Fruit fly (Drosophila melanogaster) whole organism, embryonic: Measurements from ENCODE around the gene CG11771.
A peak's percentile ranks its signal among the peaks of the same experiment; 100 is the strongest.

Source experiments
- CG10543 ChIP-seq: fragments of 200-800 bp; sonication (Bioruptor generic); optimal IDR thresholded peaks from 3 replicates; lab custom pipeline; 2017; ENCODE audit warnings: missing biosample characterization, mild to moderate bottlenecking, missing genetic modification characterization, moderate library complexity
- CG11398 ChIP-seq: fragments of 200-800 bp; sonication (Bioruptor generic); optimal IDR thresholded peaks from 2 replicates; lab custom pipeline; 2016; ENCODE audit warnings: missing biosample characterization, missing genetic modification characterization
- CG11504 ChIP-seq: fragments of 200-800 bp; sonication (Bioruptor generic); optimal IDR thresholded peaks from 3 replicates; lab custom pipeline; 2019; ENCODE audit warnings: missing biosample characterization, mild to moderate bottlenecking, missing genetic modification characterization, moderate library complexity
- CG12219 ChIP-seq: fragments of 200-800 bp; sonication (Bioruptor generic); optimal IDR thresholded peaks from 3 replicates; lab custom pipeline; 2018; ENCODE audit warnings: missing biosample characterization, mild to moderate bottlenecking, missing genetic modification characterization
- CG13123 ChIP-seq: fragments of 200-800 bp; sonication (Bioruptor generic); optimal IDR thresholded peaks from 2 replicates; lab custom pipeline; 2016; ENCODE audit warnings: missing biosample characterization, missing genetic modification characterization
- CG13296 ChIP-seq: fragments of 200-800 bp; sonication (Bioruptor generic); optimal IDR thresholded peaks from 3 replicates; lab custom pipeline; 2018; ENCODE audit warnings: missing biosample characterization, mild to moderate bottlenecking, missing genetic modification characterization
- CG14014 ChIP-seq: fragments of 200-800 bp; sonication (Bioruptor generic); IDR thresholded peaks from 2 replicates; pipeline ENCODE4 v1.3.6; 2022; ENCODE audit warnings: missing biosample characterization, missing genetic modification characterization
- CG14860 ChIP-seq: fragments of 200-800 bp; sonication (Bioruptor generic); IDR thresholded peaks from 3 replicates; pipeline ENCODE4 v1.3.6; 2022; ENCODE audit warnings: missing biosample characterization, missing genetic modification characterization; ENCODE audit not compliant: partially characterized antibody
- CG17361 ChIP-seq: fragments of 200-800 bp; sonication (Bioruptor generic); IDR thresholded peaks from 3 replicates; pipeline ENCODE4 v1.3.6; 2022; ENCODE audit warnings: missing biosample characterization, missing genetic modification characterization
- CG2116 ChIP-seq: fragments of 200-800 bp; sonication (Bioruptor generic); optimal IDR thresholded peaks from 3 replicates; lab custom pipeline; 2018; ENCODE audit warnings: missing biosample characterization, mild to moderate bottlenecking, missing genetic modification characterization
- CG3995 ChIP-seq: fragments of 200-800 bp; sonication (Bioruptor generic); optimal IDR thresholded peaks from 3 replicates; lab custom pipeline; 2016; ENCODE audit warnings: missing biosample characterization, missing genetic modification characterization
- CG42726 ChIP-seq: fragments of 200-800 bp; sonication (Bioruptor generic); IDR thresholded peaks from 2 replicates; pipeline ENCODE4 v1.3.6; 2022; ENCODE audit warnings: missing biosample characterization, missing genetic modification characterization; ENCODE audit not compliant: partially characterized antibody
- CG4282 ChIP-seq: fragments of 200-800 bp; sonication (Bioruptor generic); optimal IDR thresholded peaks from 2 replicates; lab custom pipeline; 2016; ENCODE audit warnings: missing biosample characterization, missing genetic modification characterization
- CG4617 ChIP-seq: fragments of 200-800 bp; sonication (Bioruptor generic); optimal IDR thresholded peaks from 3 replicates; lab custom pipeline; 2016; ENCODE audit warnings: missing biosample characterization, missing genetic modification characterization, borderline replicate concordance
- CG6791 ChIP-seq: fragments of 200-800 bp; sonication (Bioruptor generic); IDR thresholded peaks from 3 replicates; pipeline ENCODE4 v1.3.6; 2022; ENCODE audit warnings: missing biosample characterization, missing genetic modification characterization; ENCODE audit not compliant: partially characterized antibody
- CG8478 ChIP-seq: fragments of >200 bp; optimal IDR thresholded peaks from 2 replicates; lab custom pipeline; 2018
- CG9437 ChIP-seq: fragments of 200-800 bp; sonication (Bioruptor generic); optimal IDR thresholded peaks from 2 replicates; lab custom pipeline; 2018; ENCODE audit warnings: missing biosample characterization, mild to moderate bottlenecking, missing genetic modification characterization
- CoRest ChIP-seq: fragments of 200-800 bp; sonication (Bioruptor generic); optimal IDR thresholded peaks from 3 replicates; lab custom pipeline; 2018; ENCODE audit warnings: missing biosample characterization, mild to moderate bottlenecking, missing genetic modification characterization, moderate library complexity
- Doc3 ChIP-seq: fragments of 200-800 bp; sonication (Bioruptor generic); IDR thresholded peaks from 3 replicates; pipeline ENCODE4 v1.3.6; 2022; ENCODE audit warnings: missing biosample characterization, missing genetic modification characterization; ENCODE audit not compliant: partially characterized antibody
- Ets65A ChIP-seq: fragments of 200-800 bp; sonication (Bioruptor generic); peaks from one replicate; lab custom pipeline; 2016; ENCODE audit warnings: missing biosample characterization, missing genetic modification characterization
- Fer3 ChIP-seq: fragments of 200-800 bp; sonication (Bioruptor generic); optimal IDR thresholded peaks from 2 replicates; lab custom pipeline; 2018; ENCODE audit warnings: missing biosample characterization, mild to moderate bottlenecking, missing genetic modification characterization, moderate library complexity
- H2.0 ChIP-seq: fragments of 200-800 bp; sonication (Bioruptor generic); IDR thresholded peaks from 2 replicates; pipeline ENCODE4 v1.3.6; 2022; ENCODE audit warnings: missing biosample characterization, missing genetic modification characterization
- HLH4C ChIP-seq: fragments of 200-800 bp; sonication (Bioruptor generic); IDR thresholded peaks from 3 replicates; pipeline ENCODE4 v1.3.6; 2022; ENCODE audit warnings: missing biosample characterization, missing genetic modification characterization; ENCODE audit not compliant: partially characterized antibody
- HmgD ChIP-seq: fragments of 200-800 bp; sonication (Bioruptor generic); optimal IDR thresholded peaks from 3 replicates; lab custom pipeline; 2016; ENCODE audit warnings: missing biosample characterization, missing genetic modification characterization
- Rx ChIP-seq: fragments of 200-800 bp; sonication (Bioruptor generic); IDR thresholded peaks from 2 replicates; pipeline ENCODE4 v1.3.6; 2022; ENCODE audit warnings: missing biosample characterization, missing genetic modification characterization
- Scr ChIP-seq: fragments of 200-800 bp; sonication (Bioruptor generic); IDR thresholded peaks from 2 replicates; pipeline ENCODE4 v1.3.6; 2022; ENCODE audit warnings: missing biosample characterization, missing genetic modification characterization; ENCODE audit not compliant: partially characterized antibody
- Sin3A ChIP-seq: fragments of >200 bp; optimal IDR thresholded peaks from 2 replicates; lab custom pipeline; 2018
- Six4 ChIP-seq: fragments of 200-800 bp; sonication (Bioruptor generic); optimal IDR thresholded peaks from 2 replicates; lab custom pipeline; 2016; ENCODE audit warnings: missing biosample characterization, missing genetic modification characterization
- Sox102F ChIP-seq: fragments of 200-800 bp; sonication (Bioruptor generic); optimal IDR thresholded peaks from 2 replicates; lab custom pipeline; 2018; ENCODE audit warnings: missing biosample characterization, mild to moderate bottlenecking, missing genetic modification characterization, moderate library complexity
- YL-1 ChIP-seq: fragments of 200-800 bp; sonication (Bioruptor generic); optimal IDR thresholded peaks from 3 replicates; lab custom pipeline; 2017; ENCODE audit warnings: missing biosample characterization, mild to moderate bottlenecking, missing genetic modification characterization
- amos ChIP-seq: fragments of 200-800 bp; sonication (Bioruptor generic); IDR thresholded peaks from 2 replicates; pipeline ENCODE4 v1.3.6; 2022; ENCODE audit warnings: missing biosample characterization, missing genetic modification characterization; ENCODE audit not compliant: partially characterized antibody
- ato ChIP-seq: fragments of 200-800 bp; sonication (Bioruptor generic); IDR thresholded peaks from 2 replicates; pipeline ENCODE4 v1.3.6; 2022; ENCODE audit warnings: missing biosample characterization, missing genetic modification characterization; ENCODE audit not compliant: partially characterized antibody
- dmrt99B ChIP-seq: fragments of 200-800 bp; sonication (Bioruptor generic); optimal IDR thresholded peaks from 2 replicates; lab custom pipeline; 2018; ENCODE audit warnings: missing biosample characterization, mild to moderate bottlenecking, missing genetic modification characterization, moderate library complexity
- exex ChIP-seq: fragments of 200-800 bp; sonication (Bioruptor generic); optimal IDR thresholded peaks from 4 replicates; lab custom pipeline; 2018; ENCODE audit warnings: missing biosample characterization, mild to moderate bottlenecking, missing genetic modification characterization, moderate library complexity
- h ChIP-seq: fragments of >200 bp; optimal IDR thresholded peaks from 2 replicates; lab custom pipeline; 2017
- ham ChIP-seq: fragments of 200-800 bp; sonication (Bioruptor generic); IDR thresholded peaks from 2 replicates; pipeline ENCODE4 v1.3.6; 2022; ENCODE audit warnings: missing biosample characterization, missing genetic modification characterization
- hbn ChIP-seq: fragments of 200-800 bp; sonication (Bioruptor generic); IDR thresholded peaks from 2 replicates; pipeline ENCODE4 v1.3.6; 2022; ENCODE audit warnings: missing biosample characterization, missing genetic modification characterization; ENCODE audit not compliant: partially characterized antibody
- nerfin-2 ChIP-seq: fragments of 200-800 bp; sonication (Bioruptor generic); IDR thresholded peaks from 2 replicates; pipeline ENCODE4 v1.3.6; 2022; ENCODE audit warnings: missing biosample characterization, missing genetic modification characterization; ENCODE audit not compliant: partially characterized antibody
- nom ChIP-seq: fragments of 200-800 bp; sonication (Bioruptor generic); optimal IDR thresholded peaks from 2 replicates; lab custom pipeline; 2017; ENCODE audit warnings: missing biosample characterization, missing genetic modification characterization, mild to moderate bottlenecking, moderate library complexity, missing genetic modification reagents
- oc ChIP-seq: fragments of 200-800 bp; sonication (Bioruptor generic); optimal IDR thresholded peaks from 2 replicates; lab custom pipeline; 2018; ENCODE audit warnings: missing biosample characterization, mild to moderate bottlenecking, missing genetic modification characterization, moderate library complexity
- pan ChIP-seq, 4 experiments: fragments of >200 bp in 3 of 4; fragments of 200-800 bp in 1 of 4; sonication (Bioruptor generic) in 1 of 4; optimal IDR thresholded peaks in 3 of 4; IDR thresholded peaks in 1 of 4; 2 replicates each; pipeline versions ENCODE4 v1.3.6 to Lab custom; 2017 to 2022; ENCODE audit warnings: missing biosample characterization in 2 of 4, missing genetic modification characterization in 2 of 4, mixed read lengths in 1 of 4
- phol ChIP-seq: fragments of 200-800 bp; sonication (Bioruptor generic); optimal IDR thresholded peaks from 3 replicates; lab custom pipeline; 2018; ENCODE audit warnings: missing biosample characterization, mild to moderate bottlenecking, missing genetic modification characterization, moderate library complexity
- seq ChIP-seq: fragments of 200-800 bp; sonication (Bioruptor generic); IDR thresholded peaks from 2 replicates; pipeline ENCODE4 v1.3.6; 2022; ENCODE audit warnings: missing biosample characterization, missing genetic modification characterization
- sob ChIP-seq: fragments of 200-800 bp; sonication (Bioruptor generic); IDR thresholded peaks from 2 replicates; pipeline ENCODE4 v1.3.6; 2022; ENCODE audit warnings: missing biosample characterization, missing genetic modification characterization
- tio ChIP-seq: fragments of 200-800 bp; sonication (Bioruptor generic); optimal IDR thresholded peaks from 2 replicates; lab custom pipeline; 2017; ENCODE audit warnings: missing biosample characterization, missing genetic modification characterization, inconsistent platforms
- toy ChIP-seq: fragments of 200-800 bp; sonication (Bioruptor generic); IDR thresholded peaks from 2 replicates; pipeline ENCODE4 v1.3.6; 2022; ENCODE audit warnings: missing biosample characterization, missing genetic modification characterization
- trem ChIP-seq: fragments of 200-800 bp; optimal IDR thresholded peaks from 3 replicates; lab custom pipeline; 2019; ENCODE audit warnings: missing biosample characterization, mild to moderate bottlenecking, missing genetic modification characterization, moderate library complexity
- vnd ChIP-seq: fragments of 200-800 bp; sonication (Bioruptor generic); IDR thresholded peaks from 3 replicates; pipeline ENCODE4 v1.3.6; 2022; ENCODE audit warnings: missing biosample characterization, missing genetic modification characterization; ENCODE audit not compliant: partially characterized antibody

Gene CG11771

dm6 chr3R:24935758-24936157 is 3.9 kb downstream of the CG11771 start:
- TF ChIP-seq toy (GFP tag; lab: Robert Waterston, UW) = no peak
- TF ChIP-seq hbn (GFP tag; lab: Robert Waterston, UW) = no peak
- no peak for TF ChIP-seq CG13123 (GFP tag; lab: Kevin White, UChicago)
- TF ChIP-seq Ets65A = peak; percentile 54
- no peak for TF ChIP-seq CG12219
- no peak for TF ChIP-seq Fer3
- peak; percentile 85 for TF ChIP-seq nom

dm6 chr3R:24938049-24938448 is 6.2 kb downstream of the CG11771 start, which contains the start of gene Osbp:
Gene Osbp, minus strand, starts transcription at chr3R:24938222.
- no peak for TF ChIP-seq CG3995 (GFP tag; lab: Kevin White, UChicago)
- TF ChIP-seq dmrt99B = no peak
- TF ChIP-seq vnd (GFP tag; lab: Robert Waterston, UW) = peak; percentile 54; the same call in 2 of the 3 replicates
- TF ChIP-seq HLH4C = peak; percentile 57; the same call in 2 of the 3 replicates
- peak; percentile 17 for TF ChIP-seq CG10543 (GFP tag; lab: Kevin White, UChicago)
- TF ChIP-seq Sox102F (GFP tag; lab: Kevin White, UChicago) = no peak
- TF ChIP-seq nerfin-2 (GFP tag; lab: Robert Waterston, UW) = peak; percentile 29; the same call in 1 of the 2 replicates
- no peak for TF ChIP-seq Sin3A (lab: Kevin White, UChicago)
- peak; percentile 71 for TF ChIP-seq CG2116 (GFP tag; lab: Kevin White, UChicago)
- peak; percentile 46; the same call in 1 of the 3 replicates for TF ChIP-seq Doc3 (GFP tag; lab: Robert Waterston, UW)
- peak; percentile 58; the same call in 1 of the 2 replicates for TF ChIP-seq ato (GFP tag; lab: Robert Waterston, UW)
- TF ChIP-seq CG42726 = peak; percentile 70
- TF ChIP-seq pan (optimal IDR thresholded peaks at IDR 0.05; lab: Kevin White, UChicago) = no peak
- TF ChIP-seq pan (GFP tag; optimal IDR thresholded peaks at IDR 0.05 in 1 of 2, IDR thresholded peaks at IDR 0.05 in 1 of 2) = peak in 1 of 2 experiments; percentile 45
- TF ChIP-seq CG14860 (GFP tag; lab: Robert Waterston, UW) = peak; percentile 57; the same call in 2 of the 3 replicates
- peak; percentile 61 for TF ChIP-seq trem (tag; lab: Kevin White, UChicago)
- no peak for TF ChIP-seq exex (tag; lab: Kevin White, UChicago)
- TF ChIP-seq H2.0 = no peak
- no peak for TF ChIP-seq ham (GFP tag; lab: Robert Waterston, UW)
- no peak for TF ChIP-seq CG17361 (GFP tag; lab: Robert Waterston, UW)
- TF ChIP-seq Rx (GFP tag; lab: Robert Waterston, UW) = no peak
- TF ChIP-seq CoRest = peak; percentile 58
- peak; percentile 17 for TF ChIP-seq phol (tag; lab: Kevin White, UChicago)
- no peak for TF ChIP-seq CG4282 (GFP tag; lab: Kevin White, UChicago)
- no peak for TF ChIP-seq tio (GFP tag; lab: Kevin White, UChicago)
- TF ChIP-seq HmgD (GFP tag; lab: Kevin White, UChicago) = peak; percentile 9
- TF ChIP-seq sob (GFP tag; lab: Robert Waterston, UW) = peak; percentile 6; the same call in 1 of the 2 replicates
- peak; percentile 57 for TF ChIP-seq Scr
- TF ChIP-seq seq = no peak
- TF ChIP-seq CG4617 (GFP tag; lab: Kevin White, UChicago) = peak; percentile 57
- peak; percentile 73 for TF ChIP-seq CG8478 (lab: Kevin White, UChicago)
- peak; percentile 31; the same call in 1 of the 2 replicates for TF ChIP-seq CG14014 (GFP tag; lab: Robert Waterston, UW)
- no peak for TF ChIP-seq oc (tag; lab: Kevin White, UChicago)
- peak; percentile 1 for TF ChIP-seq CG13296 (GFP tag; lab: Kevin White, UChicago)
- TF ChIP-seq CG11398 (GFP tag; lab: Kevin White, UChicago) = no peak
- TF ChIP-seq amos (GFP tag; lab: Robert Waterston, UW) = peak; percentile 70
- no peak for TF ChIP-seq h (lab: Kevin White, UChicago)
- TF ChIP-seq Six4 (GFP tag; lab: Kevin White, UChicago) = no peak
- peak; percentile 86 for TF ChIP-seq YL-1 (GFP tag; lab: Kevin White, UChicago)
- TF ChIP-seq CG9437 (GFP tag; lab: Kevin White, UChicago) = no peak
- TF ChIP-seq CG6791 (GFP tag; lab: Robert Waterston, UW) = peak; percentile 75
- no peak for TF ChIP-seq CG11504 (tag; lab: Kevin White, UChicago)
